Worm (Caenorhabditis elegans) whole organism, L4 larva: ENCODE data around the gene C33F10.8.

Experiments
- F37D6.2 ChIP-seq: sonication (generic microtip); optimal IDR thresholded peaks from 2 replicates; lab custom pipeline; 2016; ENCODE audit warnings: mild to moderate bottlenecking, missing genetic modification characterization, missing compliant biosample characterization
- fkh-10 ChIP-seq: fragments of 150-350 bp; optimal IDR thresholded peaks from 2 replicates; lab custom pipeline; 2014; ENCODE audit warnings: missing biosample characterization, missing genetic modification reagents, missing genetic modification characterization
- nhr-237 ChIP-seq: sonication (generic microtip); optimal IDR thresholded peaks from 2 replicates; lab custom pipeline; 2017; ENCODE audit warnings: missing biosample characterization, missing genetic modification characterization
- ztf-11 ChIP-seq: fragments of 150-350 bp; optimal IDR thresholded peaks from 2 replicates; lab custom pipeline; 2014; ENCODE audit warnings: missing biosample characterization, missing genetic modification characterization

- TF ChIP-seq fkh-10 (GFP tag; lab: Kevin White, UChicago) (no peak), nhr-237 (tag; lab: Kevin White, UChicago) (no peak), F37D6.2 (tag; lab: Kevin White, UChicago) (no peak), ztf-11 (tag; lab: Kevin White, UChicago) (no peak)
These were observed 33.8 kb downstream of the C33F10.8 start, which contains the start of gene F26G1.1 for ce11 chrII:4791272-4791671.
